Worm (Caenorhabditis elegans) whole organism, young adult: ENCODE results near the gene hpo-9.

Experiments
- ceh-27 ChIP-seq: fragments of 200-800 bp; sonication (Bioruptor generic); optimal IDR thresholded peaks from 2 replicates; lab custom pipeline; 2018; ENCODE audit warnings: mild to moderate bottlenecking, missing genetic modification characterization, moderate library complexity, missing compliant biosample characterization
- lsy-27 ChIP-seq: sonication (generic microtip); optimal IDR thresholded peaks from 2 replicates; lab custom pipeline; 2017; ENCODE audit warnings: missing genetic modification characterization, mild to moderate bottlenecking, missing compliant biosample characterization, antibody characterized with exemption, missing genotype, borderline replicate concordance; ENCODE audit not compliant: insufficient read depth

DNA sequence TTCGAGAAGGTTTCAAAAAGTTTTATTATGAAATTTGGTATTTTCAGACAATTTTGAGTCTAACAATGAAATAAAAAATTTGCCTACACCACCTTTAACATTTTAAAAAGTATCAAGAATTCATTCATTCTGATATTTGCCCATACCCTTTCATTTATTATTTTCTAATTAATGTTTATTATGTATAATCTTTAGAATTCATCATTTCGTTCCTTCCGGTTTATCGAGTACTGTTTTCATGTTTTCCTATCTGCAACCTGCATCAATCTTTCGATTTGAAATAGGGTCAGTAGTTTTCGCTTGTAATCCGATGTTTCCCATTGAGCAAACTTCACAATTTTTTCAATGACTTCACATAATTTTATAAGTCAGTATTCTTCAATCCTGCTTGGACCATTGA, 32.5 kb upstream of the hpo-9 start, which contains the start of gene C13A2.6:
- TF ChIP-seq lsy-27 (tag; lab: Kevin White, UChicago) (no peak), ceh-27 (GFP tag; lab: Kevin White, UChicago) (no peak)
